Worm (Caenorhabditis elegans): ENCODE data around the gene snx-14.

Gene snx-14

DNA sequence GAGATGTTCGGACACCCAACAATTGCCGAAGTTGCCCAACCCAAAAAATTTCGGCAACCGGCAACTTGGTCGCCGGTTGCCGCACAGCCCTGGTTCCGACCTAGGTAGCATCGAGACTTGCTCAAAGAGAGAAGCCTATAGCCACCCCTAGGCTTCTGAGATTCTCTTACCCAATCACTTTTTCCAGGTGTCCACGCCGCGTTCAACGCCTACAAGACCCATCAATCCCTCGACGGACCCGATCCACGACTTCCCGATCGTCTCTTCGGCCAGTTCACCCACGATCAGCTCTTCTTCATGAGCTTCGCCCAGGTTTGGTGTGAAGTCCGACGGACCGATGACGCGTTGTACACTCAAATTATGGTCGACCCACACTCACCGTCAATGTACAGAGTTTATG, 15.2 kb downstream of the snx-14 start:
- TF ChIP-seq ama-1 (optimal IDR thresholded peaks at IDR 0.05): no peak
- TF ChIP-seq dve-1 (tag; optimal IDR thresholded peaks at IDR 0.05; ENCODE audit: insufficient read depth): no peak
- peak; percentile 54 for TF ChIP-seq set-16 (GFP tag; IDR thresholded peaks at IDR 0.05)
- TF ChIP-seq ceh-28 (tag; optimal IDR thresholded peaks at IDR 0.05): no peak
- no peak for TF ChIP-seq ZK546.5 (tag; optimal IDR thresholded peaks at IDR 0.05)
- no peak for TF ChIP-seq arid-1 (GFP tag; conservative IDR thresholded peaks at IDR 0.05)
- no peak for TF ChIP-seq zip-2 (tag; optimal IDR thresholded peaks at IDR 0.05)
- TF ChIP-seq nhr-42 (GFP tag; IDR thresholded peaks at IDR 0.05): 0 out of 2 replicates have a peak, but pooled peaks have one; percentile 6
- no peak for TF ChIP-seq vab-7 (GFP tag; IDR thresholded peaks at IDR 0.05)

DNA sequence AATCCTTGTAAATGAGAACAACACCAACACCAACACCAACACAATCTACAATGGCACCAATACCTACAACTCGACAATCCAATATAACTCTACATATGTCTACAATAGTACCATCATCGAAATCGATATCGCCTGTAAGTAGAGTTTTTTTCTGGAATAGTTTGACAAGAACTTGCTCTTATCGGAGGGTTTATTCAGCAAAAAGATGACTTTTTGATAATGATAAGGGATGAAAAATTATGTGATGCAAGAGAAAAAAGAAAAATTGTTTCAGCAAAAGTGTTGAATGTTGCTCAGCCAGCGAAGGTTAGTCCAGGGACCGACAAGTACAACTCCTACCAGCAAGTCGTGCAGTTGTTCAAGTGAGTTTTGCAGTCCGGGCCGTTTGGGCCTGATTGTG, 22.4 kb downstream of the snx-14 start:
- TF ChIP-seq zip-11 (GFP tag; IDR thresholded peaks at IDR 0.05): no peak
- TF ChIP-seq mdl-1 (tag; optimal IDR thresholded peaks at IDR 0.05): no peak
- TF ChIP-seq ztf-7 (tag; optimal IDR thresholded peaks at IDR 0.05): no peak
- peak in 1 of 2 experiments; percentile 77 for TF ChIP-seq unc-62 (GFP tag; optimal IDR thresholded peaks at IDR 0.05 in 1 of 2)
- no peak for TF ChIP-seq unc-62 (tag; optimal IDR thresholded peaks at IDR 0.05)
- 0 out of 2 replicates have a peak, but pooled peaks have one; percentile 24 for TF ChIP-seq dmd-6 (GFP tag; IDR thresholded peaks at IDR 0.05)
- no peak for TF ChIP-seq ceh-20 (GFP tag; IDR thresholded peaks at IDR 0.05)
- TF ChIP-seq pqm-1 (tag; optimal IDR thresholded peaks at IDR 0.05): peak; percentile 71
- TF ChIP-seq nhr-28 (tag; optimal IDR thresholded peaks at IDR 0.05): peak; percentile 10

DNA sequence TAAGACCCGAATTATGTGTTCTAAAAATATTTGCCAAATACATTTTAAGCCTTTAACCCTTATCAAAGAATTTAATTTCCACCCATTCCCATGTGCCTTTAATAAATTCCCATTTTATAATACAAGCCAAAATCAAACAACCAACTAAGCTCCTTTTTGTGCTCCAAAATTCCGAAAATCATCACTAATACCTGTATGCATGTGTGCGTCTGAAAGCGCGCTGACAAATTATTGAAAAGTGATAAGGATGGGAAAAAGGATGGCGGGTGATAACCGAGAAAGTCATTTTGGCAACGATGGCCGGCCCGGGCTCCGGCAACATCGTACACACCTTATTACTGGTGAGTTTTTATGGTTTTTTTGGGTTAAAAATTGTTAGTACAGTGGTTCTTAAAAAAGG, 23.5 kb downstream of the snx-14 start, which contains the start of gene nep-17:
TSS of gene nep-17 (plus strand) at position 285 of the 400 bp plus-strand sequence.
- TF ChIP-seq lsy-2 (tag; optimal IDR thresholded peaks at IDR 0.05) (no peak), madf-9 (GFP tag; conservative IDR thresholded peaks at IDR 0.05) (no peak), saeg-2 (GFP tag; IDR thresholded peaks at IDR 0.05) (no peak), pqm-1 (tag; optimal IDR thresholded peaks at IDR 0.05) (peak; percentile 65), sdz-12 (GFP tag; optimal IDR thresholded peaks at IDR 0.05) (no peak), mxl-3 (GFP tag; optimal IDR thresholded peaks at IDR 0.05) (peak; percentile 27), dve-1 (tag; optimal IDR thresholded peaks at IDR 0.05; ENCODE audit: insufficient read depth) (peak; percentile 36), hif-1 (tag; optimal IDR thresholded peaks at IDR 0.05) (no peak), Y105C5A.15 (GFP tag; IDR thresholded peaks at IDR 0.05) (no peak), hlh-11 (tag; optimal IDR thresholded peaks at IDR 0.05) (peak; percentile 52), daf-16 (GFP tag; optimal IDR thresholded peaks at IDR 0.05) (no peak), daf-16 (tag; optimal IDR thresholded peaks at IDR 0.05) (peak; percentile 24), D1046.2 (GFP tag; IDR thresholded peaks at IDR 0.05) (no peak), lin-15B (tag; optimal IDR thresholded peaks at IDR 0.05) (no peak), dmd-6 (GFP tag; IDR thresholded peaks at IDR 0.05) (peak; percentile 45; the same call in 1 of the 2 replicates)

DNA sequence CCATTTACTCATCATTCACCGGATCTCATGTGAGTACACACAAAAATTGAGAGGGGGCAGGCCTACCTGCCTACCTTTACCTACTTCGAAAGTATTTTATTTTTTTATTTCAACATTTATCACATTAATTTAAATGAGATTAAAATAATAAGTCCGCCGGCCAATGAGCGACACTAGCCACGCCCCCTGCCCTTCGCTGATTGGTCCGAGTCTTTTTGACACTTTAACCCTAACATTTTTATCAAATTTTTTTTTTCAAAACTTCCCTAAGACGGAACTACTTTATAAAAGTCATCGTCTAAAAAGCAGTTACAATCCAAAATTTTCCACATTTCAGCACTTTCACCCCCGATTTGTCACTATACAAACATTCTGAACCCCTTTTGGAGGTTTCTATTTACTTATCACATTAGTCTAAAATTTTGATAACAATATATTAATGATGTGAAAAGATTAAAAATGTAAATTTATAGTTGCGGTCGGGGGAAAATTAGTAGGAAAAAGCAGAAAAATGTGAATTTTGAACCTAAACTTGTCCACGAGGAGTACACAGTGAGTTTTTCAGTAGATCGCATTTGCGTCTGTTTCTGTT, 24.9 kb downstream of the snx-14 start:
- no peak for TF ChIP-seq daf-16 (GFP tag; optimal IDR thresholded peaks at IDR 0.05)
- peak; percentile 41 for TF ChIP-seq daf-16 (tag; optimal IDR thresholded peaks at IDR 0.05)
- TF ChIP-seq pqm-1 (tag; optimal IDR thresholded peaks at IDR 0.05): peak; percentile 49
- TF ChIP-seq dmd-6 (GFP tag; IDR thresholded peaks at IDR 0.05): peak; percentile 16; the same call in 1 of the 2 replicates
- no peak for TF ChIP-seq Y48G9A.11 (GFP tag; IDR thresholded peaks at IDR 0.05)

DNA sequence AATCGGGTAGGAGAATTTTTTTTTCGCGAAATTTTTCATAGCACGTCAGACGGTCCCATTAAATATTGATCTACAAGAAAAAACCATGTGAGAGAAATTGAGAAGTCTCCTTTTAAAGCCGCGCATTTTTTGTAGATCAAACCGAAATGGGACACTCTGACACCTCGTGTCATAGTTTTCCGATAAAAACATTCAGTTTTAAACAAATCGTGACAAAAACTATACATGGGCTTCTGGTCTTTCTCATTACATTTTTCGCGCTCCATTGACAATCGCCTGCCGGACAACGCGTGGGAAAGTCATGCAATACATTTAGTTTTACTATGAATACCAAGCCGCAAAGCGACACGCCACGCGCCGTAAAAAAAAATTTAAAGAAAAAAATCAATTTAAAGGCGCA, 25.6 kb downstream of the snx-14 start:
- no peak for TF ChIP-seq nhr-77 (tag; optimal IDR thresholded peaks at IDR 0.05)
- no peak for TF ChIP-seq vab-7 (GFP tag; IDR thresholded peaks at IDR 0.05)
- TF ChIP-seq unc-62 (GFP tag; optimal IDR thresholded peaks at IDR 0.05 in 1 of 2): peak in 1 of 2 experiments; percentile 95
- no peak for TF ChIP-seq unc-62 (tag; optimal IDR thresholded peaks at IDR 0.05)
